Worm (Caenorhabditis elegans): ENCODE data around the gene K09A9.8.
A peak's percentile ranks its signal among the peaks of the same experiment; 100 is the strongest.

- TF ChIP-seq med-1 (GFP tag; optimal IDR thresholded peaks at IDR 0.05; ENCODE audit: insufficient read depth) (no peak), flt-1 (GFP tag; IDR thresholded peaks at IDR 0.05) (0 out of 2 replicates have a peak, but pooled peaks have one; percentile 4), ztf-23 (GFP tag; IDR thresholded peaks at IDR 0.05) (no peak), T22C8.4 (GFP tag; IDR thresholded peaks at IDR 0.05) (no peak)
These were observed 25.0 kb downstream of the K09A9.8 start for ce11 chrX:15572021-15572420.

Measured in whole organism, midembryonic.